Worm (Caenorhabditis elegans): ENCODE data around the gene acp-4.
A peak's percentile ranks its signal among the peaks of the same experiment; 100 is the strongest.

acp-4 gene

DNA sequence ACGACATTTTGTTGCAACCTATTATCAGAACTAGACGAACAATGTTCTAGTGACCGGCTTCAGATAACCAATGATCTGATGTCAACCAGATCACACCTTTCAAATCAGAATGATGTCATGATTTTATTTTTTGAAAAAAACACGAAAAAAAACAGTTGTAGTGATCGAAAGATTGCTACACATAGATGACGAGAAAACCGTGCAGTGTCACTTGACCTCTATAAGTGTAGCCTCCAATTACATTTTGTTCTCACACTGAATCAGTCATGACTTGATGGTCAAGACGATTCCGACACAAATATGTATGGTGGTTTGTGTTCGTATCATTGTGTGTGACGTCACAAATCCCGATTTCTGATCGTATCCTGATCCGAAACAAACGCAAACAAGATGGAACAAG is 5.2 kb upstream of the acp-4 start:
- TF ChIP-seq nhr-80 (tag; optimal IDR thresholded peaks at IDR 0.05) (no peak), atf-7 (tag; optimal IDR thresholded peaks at IDR 0.05) (peak; percentile 6), fkh-3 (tag; optimal IDR thresholded peaks at IDR 0.05) (no peak), egrh-3 (GFP tag; IDR thresholded peaks at IDR 0.05) (no peak), ccch-3 (GFP tag; optimal IDR thresholded peaks at IDR 0.05) (no peak), ama-1 (optimal IDR thresholded peaks at IDR 0.05) (peak; percentile 68), ama-1 (GFP tag; optimal IDR thresholded peaks at IDR 0.05) (no peak), lin-40 (tag; optimal IDR thresholded peaks at IDR 0.05) (peak; percentile 3)

DNA sequence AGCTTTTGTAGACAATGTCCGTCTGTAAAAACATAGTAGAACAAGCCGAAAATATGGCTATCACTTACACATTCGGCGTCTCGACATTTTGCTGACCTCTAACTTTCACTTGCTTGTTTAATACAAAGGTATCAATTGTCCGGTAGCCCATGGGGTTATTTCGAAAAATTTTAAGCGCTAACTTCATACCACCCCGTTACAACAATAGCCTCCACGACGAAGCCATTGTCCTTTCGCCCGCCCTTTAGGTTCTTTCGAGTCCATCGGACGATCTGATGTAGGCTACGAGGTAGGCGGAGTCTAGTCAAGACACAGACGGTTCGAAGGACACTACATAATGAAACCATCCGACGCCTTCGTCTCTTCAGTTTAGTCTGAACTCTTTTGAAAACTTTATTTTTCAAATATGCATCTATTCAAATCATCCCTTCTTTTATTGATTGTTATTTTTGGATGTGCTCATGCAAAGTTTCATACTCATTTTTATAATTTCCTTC is 3.9 kb upstream of the acp-4 start, which contains the start of gene lips-10:
Gene lips-10 (plus strand): TSS at position 378 of the 497 bp plus-strand sequence.
- TF ChIP-seq ceh-40 (GFP tag; IDR thresholded peaks at IDR 0.05) (no peak), nhr-80 (tag; optimal IDR thresholded peaks at IDR 0.05) (no peak), aptf-2 (GFP tag; conservative IDR thresholded peaks at IDR 0.05) (no peak), ztf-22 (GFP tag; optimal IDR thresholded peaks at IDR 0.05) (no peak), ceh-27 (GFP tag; optimal IDR thresholded peaks at IDR 0.05) (no peak), snpc-3.4 (tag; optimal IDR thresholded peaks at IDR 0.05) (no peak), atf-7 (tag; optimal IDR thresholded peaks at IDR 0.05) (no peak), F23B12.7 (tag; optimal IDR thresholded peaks at IDR 0.05; ENCODE audit: insufficient read depth) (no peak), K12H6.12 (tag; optimal IDR thresholded peaks at IDR 0.05) (no peak), unc-130 (GFP tag; optimal IDR thresholded peaks at IDR 0.05) (no peak), dox-1 (GFP tag; IDR thresholded peaks at IDR 0.05) (no peak), mcd-1 (GFP tag; IDR thresholded peaks at IDR 0.05) (no peak)

DNA sequence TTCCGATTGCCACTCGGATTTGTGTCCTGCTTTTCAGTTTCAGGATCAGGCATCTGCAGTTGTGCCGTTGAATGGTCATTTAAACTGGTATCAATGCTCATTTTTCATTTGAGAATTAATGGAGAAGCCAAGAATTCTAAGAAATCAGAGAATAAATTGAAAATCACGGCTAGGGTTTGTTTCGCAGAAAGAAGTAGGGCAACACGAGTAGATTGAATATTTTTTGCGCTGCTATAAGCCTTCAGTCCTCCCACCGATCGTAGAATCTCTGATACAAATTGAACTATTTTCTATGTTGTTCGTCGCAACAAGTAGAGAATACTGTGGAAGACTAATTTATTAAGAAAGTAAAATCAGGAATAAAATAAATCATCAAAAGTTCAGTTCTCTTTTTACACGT is 2.1 kb upstream of the acp-4 start, which contains the start of gene acp-3:
Gene acp-3 (minus strand): TSS at position 101 of the 400 bp plus-strand sequence.
- TF ChIP-seq hmg-20 (GFP tag; IDR thresholded peaks at IDR 0.05) (no peak), mcd-1 (GFP tag; IDR thresholded peaks at IDR 0.05) (no peak), F49E8.2 (tag; optimal IDR thresholded peaks at IDR 0.05; ENCODE audit: insufficient read depth) (no peak), madf-3 (GFP tag; IDR thresholded peaks at IDR 0.05) (no peak), tbx-9 (tag; optimal IDR thresholded peaks at IDR 0.05; ENCODE audit: borderline replicate concordance) (no peak), D2030.7 (GFP tag; IDR thresholded peaks at IDR 0.05) (no peak), lin-40 (tag; optimal IDR thresholded peaks at IDR 0.05) (no peak), F52B5.7 (tag; optimal IDR thresholded peaks at IDR 0.05) (no peak), hlh-26 (GFP tag; conservative IDR thresholded peaks at IDR 0.05) (no peak), ztf-25 (GFP tag; IDR thresholded peaks at IDR 0.05) (no peak), nhr-90 (tag; optimal IDR thresholded peaks at IDR 0.05) (no peak)

DNA sequence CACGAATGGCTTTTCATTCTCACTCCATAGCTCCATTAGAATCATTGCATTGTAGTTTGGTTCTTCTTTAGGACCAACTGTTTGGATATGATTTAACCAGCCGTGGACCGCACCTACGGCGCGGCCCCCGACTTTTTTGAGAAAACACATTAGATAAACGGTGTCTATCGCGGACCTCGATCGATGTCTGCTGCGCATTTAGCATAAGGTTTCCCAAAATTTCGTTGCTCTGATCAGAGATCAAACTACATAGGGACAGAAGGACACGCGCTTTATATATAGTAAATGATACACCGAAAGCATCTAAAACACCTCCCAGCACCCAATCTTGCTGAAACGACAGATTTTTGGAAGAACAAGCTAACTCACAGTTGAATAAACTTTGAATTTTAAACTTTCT is 2.0 kb downstream of the acp-4 start:
- TF ChIP-seq hmg-1.2 (GFP tag; IDR thresholded peaks at IDR 0.05) (peak; percentile 46), pbrm-1 (GFP tag; IDR thresholded peaks at IDR 0.05) (peak; percentile 61), attf-6 (GFP tag; IDR thresholded peaks at IDR 0.05) (0 out of 2 replicates have a peak, but pooled peaks have one; percentile 67), snpc-4 (GFP tag; optimal IDR thresholded peaks at IDR 0.05) (peak; percentile 33), snpc-4 (tag; optimal IDR thresholded peaks at IDR 0.05) (peak in 2 of 4 experiments; percentile 55 to 85), snpc-1.1 (tag; optimal IDR thresholded peaks at IDR 0.05; ENCODE audit: insufficient read depth) (peak; percentile 51)
